In genomic region chrV:13043195-13043762, ce11 we compare ENCODE assay signal across 2 worm cellular contexts.
TF ChIP-seq lines count a peak whose summit lies in the region.

Gene lap-2 (plus strand): TSS chrV:13043712.

TF ChIP-seq in whole organism, L1 larva, 84 proteins besides CTCF, POLR2A, EP300 and RAD21 (continued from another document):
- TF ChIP-seq nhr-12 (tag; optimal IDR thresholded peaks at IDR 0.05; lab: Kevin White, UChicago) (no peak), unc-86 (tag; optimal IDR thresholded peaks at IDR 0.05; lab: Kevin White, UChicago) (no peak)

TF ChIP-seq in whole organism, L4 larva, 104 proteins besides CTCF, POLR2A, EP300 and RAD21 (continued from another document):
- no peak for TF ChIP-seq lim-7 (GFP tag; IDR thresholded peaks at IDR 0.05; lab: Robert Waterston, UW)
- TF ChIP-seq ztf-7 (tag; optimal IDR thresholded peaks at IDR 0.05; lab: Kevin White, UChicago) = no peak
- TF ChIP-seq zfp-2 (tag; optimal IDR thresholded peaks at IDR 0.05; lab: Kevin White, UChicago) = no peak
- no peak for TF ChIP-seq D1046.2 (GFP tag; IDR thresholded peaks at IDR 0.05; lab: Robert Waterston, UW)
- TF ChIP-seq unc-62 (GFP tag; optimal IDR thresholded peaks at IDR 0.05 in 1 of 2; lab: Kevin White, UChicago) = peak in 1 of 2 experiments; percentile 32
- no peak for TF ChIP-seq unc-62 (tag; optimal IDR thresholded peaks at IDR 0.05; lab: Kevin White, UChicago)
- peak; percentile 93 for TF ChIP-seq ceh-20 (GFP tag; IDR thresholded peaks at IDR 0.05; lab: Robert Waterston, UW)
- TF ChIP-seq arid-1 (GFP tag; conservative IDR thresholded peaks at IDR 0.05; lab: Robert Waterston, UW) = no peak
- no peak for TF ChIP-seq dmd-8 (GFP tag; IDR thresholded peaks at IDR 0.05; lab: Robert Waterston, UW)
- TF ChIP-seq mep-1 (tag; optimal IDR thresholded peaks at IDR 0.05; lab: Kevin White, UChicago) = no peak
- TF ChIP-seq mes-2 (tag; optimal IDR thresholded peaks at IDR 0.05; lab: Kevin White, UChicago; ENCODE audit: poor library complexity, severe bottlenecking) = peak; percentile 18
- no peak for TF ChIP-seq snpc-1.2 (GFP tag; IDR thresholded peaks at IDR 0.05; lab: Robert Waterston, UW)
- no peak for TF ChIP-seq ceh-82 (tag; optimal IDR thresholded peaks at IDR 0.05; lab: Kevin White, UChicago)
- no peak; the same call in 1 of the 2 replicates for TF ChIP-seq pha-4 (GFP tag; IDR thresholded peaks at IDR 0.05; lab: Robert Waterston, UW)
- no peak for TF ChIP-seq pha-4 (tag; optimal IDR thresholded peaks at IDR 0.05; lab: Kevin White, UChicago)
- no peak for TF ChIP-seq Y48G9A.11 (GFP tag; IDR thresholded peaks at IDR 0.05; lab: Robert Waterston, UW)
- TF ChIP-seq pqm-1 (tag; optimal IDR thresholded peaks at IDR 0.05; lab: Kevin White, UChicago) = peak; percentile 63
- no peak for TF ChIP-seq madf-9 (GFP tag; conservative IDR thresholded peaks at IDR 0.05; lab: Robert Waterston, UW)
- TF ChIP-seq mdt-29 (GFP tag; IDR thresholded peaks at IDR 0.05; lab: Robert Waterston, UW) = 0 out of 2 replicates have a peak, but pooled peaks have one; percentile 44
- TF ChIP-seq zag-1 (tag; optimal IDR thresholded peaks at IDR 0.05; lab: Kevin White, UChicago) = no peak
- no peak for TF ChIP-seq daf-8 (GFP tag; IDR thresholded peaks at IDR 0.05; lab: Robert Waterston, UW)
- no peak for TF ChIP-seq lir-3 (tag; optimal IDR thresholded peaks at IDR 0.05; lab: Kevin White, UChicago)
- TF ChIP-seq lin-39 (tag; optimal IDR thresholded peaks at IDR 0.05; lab: Kevin White, UChicago) = no peak
- no peak for TF ChIP-seq dmd-9 (GFP tag; IDR thresholded peaks at IDR 0.05; lab: Robert Waterston, UW)
- peak; percentile 68 for TF ChIP-seq mxl-3 (GFP tag; optimal IDR thresholded peaks at IDR 0.05; lab: Kevin White, UChicago)
- no peak for TF ChIP-seq gei-8 (GFP tag; optimal IDR thresholded peaks at IDR 0.05; lab: Kevin White, UChicago)
- TF ChIP-seq rbr-2 (tag; optimal IDR thresholded peaks at IDR 0.05; lab: Kevin White, UChicago) = no peak
- peak; percentile 97 for TF ChIP-seq php-3 (GFP tag; IDR thresholded peaks at IDR 0.05; lab: Robert Waterston, UW)
- TF ChIP-seq madf-5 (GFP tag; IDR thresholded peaks at IDR 0.05; lab: Robert Waterston, UW) = no peak
- no peak for TF ChIP-seq egl-43 (GFP tag; IDR thresholded peaks at IDR 0.05; lab: Robert Waterston, UW)
- TF ChIP-seq R02D3.7 (tag; optimal IDR thresholded peaks at IDR 0.05; lab: Kevin White, UChicago) = no peak
- no peak for TF ChIP-seq nhr-111 (GFP tag; optimal IDR thresholded peaks at IDR 0.05; lab: Kevin White, UChicago)
- TF ChIP-seq mdl-1 (tag; optimal IDR thresholded peaks at IDR 0.05; lab: Kevin White, UChicago) = no peak
- TF ChIP-seq nhr-28 (tag; optimal IDR thresholded peaks at IDR 0.05; lab: Kevin White, UChicago) = peak; percentile 68
- TF ChIP-seq F10B5.3 (tag; optimal IDR thresholded peaks at IDR 0.05; lab: Kevin White, UChicago) = no peak
- no peak for TF ChIP-seq spr-3 (GFP tag; optimal IDR thresholded peaks at IDR 0.05; lab: Kevin White, UChicago)
- no peak for TF ChIP-seq saeg-2 (GFP tag; IDR thresholded peaks at IDR 0.05; lab: Robert Waterston, UW)
- TF ChIP-seq spr-1 (tag; optimal IDR thresholded peaks at IDR 0.05; lab: Kevin White, UChicago) = no peak
- no peak for TF ChIP-seq zfp-3 (GFP tag; conservative IDR thresholded peaks at IDR 0.05; lab: Robert Waterston, UW)
- no peak for TF ChIP-seq hmg-1.1 (GFP tag; IDR thresholded peaks at IDR 0.05; lab: Robert Waterston, UW)
- no peak for TF ChIP-seq ceh-44 (GFP tag; IDR thresholded peaks at IDR 0.05; lab: Robert Waterston, UW)
- TF ChIP-seq nhr-76 (tag; optimal IDR thresholded peaks at IDR 0.05; lab: Kevin White, UChicago) = no peak
- no peak for TF ChIP-seq vab-7 (GFP tag; IDR thresholded peaks at IDR 0.05; lab: Robert Waterston, UW)
